Fruit fly (Drosophila melanogaster) whole organism, larva: ENCODE data around the gene CG4230.

Experiments used
- noc ChIP-seq: fragments of 200-800 bp; sonication (Bioruptor generic); optimal IDR thresholded peaks from 3 replicates; lab custom pipeline; 2019; ENCODE audit warnings: missing biosample characterization, mild to moderate bottlenecking, missing genetic modification characterization, moderate library complexity

CG4230 gene

dm6 chr2L:5099790-5100360, 3.8 kb downstream of the CG4230 start, which contains the start of gene ND-13A:
ND-13A (minus strand) TSS chr2L:5100288.
- TF ChIP-seq noc (tag; lab: Kevin White, UChicago): no peak

dm6 chr2L:5100577-5100976, 4.5 kb downstream of the CG4230 start, which contains the start of gene Msp300:
Msp300 (plus strand) TSS chr2L:5100877.
- TF ChIP-seq noc (tag; lab: Kevin White, UChicago): no peak

- TF ChIP-seq noc (tag; lab: Kevin White, UChicago): no peak
These were observed 7.7 kb downstream of the CG4230 start for dm6 chr2L:5103733-5104132.

dm6 chr2L:5107626-5108272, 11.7 kb downstream of the CG4230 start:
- TF ChIP-seq noc (tag; lab: Kevin White, UChicago): peak; percentile 100

dm6 chr2L:5108273-5108653, 12.2 kb downstream of the CG4230 start:
- TF ChIP-seq noc (tag; lab: Kevin White, UChicago): peak; percentile 86

dm6 chr2L:5109059-5109458, 13.0 kb downstream of the CG4230 start:
- no peak for TF ChIP-seq noc (tag; lab: Kevin White, UChicago)

dm6 chr2L:5111261-5111922, 15.4 kb downstream of the CG4230 start:
- TF ChIP-seq noc (tag; lab: Kevin White, UChicago): no peak

- no peak for TF ChIP-seq noc (tag; lab: Kevin White, UChicago)
These were observed 17.6 kb downstream of the CG4230 start for dm6 chr2L:5113480-5114118.

- TF ChIP-seq noc (tag; lab: Kevin White, UChicago): no peak
These were observed 18.9 kb downstream of the CG4230 start for dm6 chr2L:5114879-5115278.

dm6 chr2L:5116489-5116888, 20.5 kb downstream of the CG4230 start:
- TF ChIP-seq noc (tag; lab: Kevin White, UChicago): no peak

- TF ChIP-seq noc (tag; lab: Kevin White, UChicago): no peak
These were observed 21.0 kb downstream of the CG4230 start for dm6 chr2L:5117054-5117453.

- TF ChIP-seq noc (tag; lab: Kevin White, UChicago): no peak
These were observed 23.6 kb downstream of the CG4230 start for dm6 chr2L:5119640-5120039.

- peak; percentile 97 for TF ChIP-seq noc (tag; lab: Kevin White, UChicago)
These were observed 49.5 kb downstream of the CG4230 start for dm6 chr2L:5145247-5146197.

- no peak for TF ChIP-seq noc (tag; lab: Kevin White, UChicago)
These were observed 51.3 kb downstream of the CG4230 start for dm6 chr2L:5147188-5147855.

- peak; percentile 63 for TF ChIP-seq noc (tag; lab: Kevin White, UChicago)
These were observed 51.8 kb downstream of the CG4230 start for dm6 chr2L:5147876-5148275.
